Worm (Caenorhabditis elegans) whole organism, early embryonic: ENCODE data around the gene F11D11.22.

Experiments
- B0310.2 ChIP-seq: sonication (generic microtip); optimal IDR thresholded peaks from 2 replicates; lab custom pipeline; 2016; ENCODE audit warnings: mild to moderate bottlenecking, missing genetic modification characterization, missing compliant biosample characterization
- ama-1 ChIP-seq: fragments of 150-350 bp; optimal IDR thresholded peaks from 2 replicates; lab custom pipeline; 2014
- ceh-13 ChIP-seq: fragments of 200-800 bp; sonication (Bioruptor generic); optimal IDR thresholded peaks from 2 replicates; lab custom pipeline; 2018; ENCODE audit warnings: mild to moderate bottlenecking, missing genetic modification characterization, missing compliant biosample characterization
- ceh-36 ChIP-seq: sonication (generic microtip); optimal IDR thresholded peaks from 2 replicates; lab custom pipeline; 2016; ENCODE audit warnings: missing genetic modification characterization, inconsistent platforms, missing compliant biosample characterization
- flt-1 ChIP-seq: fragments of 200-800 bp; sonication (Bioruptor generic); IDR thresholded peaks from 2 replicates; pipeline ENCODE4 v1.3.6; 2022; ENCODE audit warnings: missing genetic modification characterization, missing compliant biosample characterization
- hmg-4 ChIP-seq: fragments of 200-800 bp; sonication (Bioruptor generic); optimal IDR thresholded peaks from 2 replicates; lab custom pipeline; 2018; ENCODE audit warnings: mild to moderate bottlenecking, missing genetic modification characterization, missing compliant biosample characterization
- pes-1 ChIP-seq: fragments of 200-800 bp; sonication (Bioruptor generic); IDR thresholded peaks from 2 replicates; pipeline ENCODE4 v1.3.6; 2022; ENCODE audit warnings: missing genetic modification reagents, missing genetic modification characterization, missing compliant biosample characterization
- scrt-1 ChIP-seq: fragments of 200-800 bp; sonication (Bioruptor generic); IDR thresholded peaks from 2 replicates; pipeline ENCODE4 v1.3.6; 2022; ENCODE audit warnings: missing genetic modification characterization, missing compliant biosample characterization
- sea-1 ChIP-seq: fragments of 200-800 bp; sonication (Bioruptor generic); conservative IDR thresholded peaks from 2 replicates; pipeline ENCODE4 v1.3.6; 2022; ENCODE audit warnings: missing genetic modification characterization, missing compliant biosample characterization
- tbx-37 ChIP-seq: fragments of 200-800 bp; sonication (Bioruptor generic); conservative IDR thresholded peaks from 2 replicates; pipeline ENCODE4 v1.3.6; 2022; ENCODE audit warnings: missing genetic modification reagents, missing genetic modification characterization, missing compliant biosample characterization
- tra-4 ChIP-seq: sonication (generic microtip); optimal IDR thresholded peaks from 2 replicates; lab custom pipeline; 2017; ENCODE audit warnings: missing genetic modification characterization, missing compliant biosample characterization

DNA sequence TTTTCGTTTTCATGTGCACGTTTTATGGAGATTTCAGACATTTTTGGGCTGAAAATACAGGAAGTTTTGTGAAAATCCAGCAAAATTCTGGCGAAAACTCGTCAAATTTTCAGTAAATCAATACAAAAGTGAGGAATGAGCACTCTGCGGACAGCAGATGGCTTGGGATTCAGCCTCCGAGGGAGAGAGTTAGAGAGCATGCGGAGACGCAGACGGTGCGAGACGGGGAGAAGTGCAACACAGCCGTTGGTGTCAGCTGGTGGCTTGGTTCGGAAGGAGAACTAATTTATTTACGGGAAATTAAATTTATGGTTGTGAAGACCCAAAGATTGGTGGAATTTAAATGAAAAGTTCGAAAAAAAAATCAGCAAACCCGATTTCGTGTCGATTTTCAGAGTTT lies 46.5 kb downstream of the F11D11.22 start, which contains the start of gene C54E10.6:
- TF ChIP-seq ceh-36 (tag; lab: Kevin White, UChicago) (no peak), pes-1 (GFP tag; lab: Robert Waterston, UW) (no peak), flt-1 (GFP tag; lab: Robert Waterston, UW) (no peak), ama-1 (lab: Kevin White, UChicago) (no peak), hmg-4 (no peak), B0310.2 (tag; lab: Kevin White, UChicago) (no peak), sea-1 (GFP tag; lab: Robert Waterston, UW) (no peak), tra-4 (tag; lab: Kevin White, UChicago) (no peak), ceh-13 (GFP tag; lab: Kevin White, UChicago) (no peak), scrt-1 (GFP tag; lab: Robert Waterston, UW) (no peak), tbx-37 (GFP tag; lab: Robert Waterston, UW) (no peak)
